Worm (Caenorhabditis elegans) whole organism, mixed stage, embryonic: ENCODE measurements around the gene T01G1.4.

Experiments
- nhr-76 ChIP-seq: sonication (generic microtip); optimal IDR thresholded peaks from 2 replicates; lab custom pipeline; 2017; ENCODE audit warnings: missing biosample characterization, missing genetic modification characterization
- snpc-4 ChIP-seq: fragments of 150-350 bp; optimal IDR thresholded peaks from 2 replicates; lab custom pipeline; 2014; ENCODE audit warnings: missing biosample characterization, missing genetic modification characterization

DNA sequence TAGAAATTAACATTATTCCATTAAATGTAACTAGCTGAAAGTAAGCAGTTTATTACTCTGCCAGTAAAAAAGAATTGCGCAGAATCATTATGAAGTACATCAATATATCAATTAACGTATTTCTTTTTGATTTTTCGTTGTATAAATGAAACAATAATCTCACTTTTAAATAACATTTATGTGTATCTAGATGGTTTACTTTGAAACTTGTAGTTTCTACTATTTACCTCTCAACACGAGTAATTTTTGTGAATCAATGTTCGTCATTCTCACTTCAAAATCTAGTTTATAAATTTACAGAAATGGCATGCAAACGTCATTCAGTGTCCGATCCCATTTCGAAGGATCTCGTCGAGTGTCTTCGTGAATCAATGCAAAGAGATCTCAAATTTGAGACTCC, 44.2 kb downstream of the T01G1.4 start, which contains the start of gene gspd-1:
- TF ChIP-seq nhr-76 (no peak), snpc-4 (no peak)
